Worm (Caenorhabditis elegans) whole organism, early embryonic: Measurements from ENCODE around the gene F31F7.1.
A peak's percentile ranks its signal among the peaks of the same experiment; 100 is the strongest.

Source experiments
- B0310.2 ChIP-seq: sonication (generic microtip); optimal IDR thresholded peaks from 2 replicates; lab custom pipeline; 2016; ENCODE audit warnings: mild to moderate bottlenecking, missing genetic modification characterization, missing compliant biosample characterization
- F13C5.2 ChIP-seq: sonication (generic microtip); optimal IDR thresholded peaks from 2 replicates; lab custom pipeline; 2017; ENCODE audit warnings: mild to moderate bottlenecking, missing genetic modification characterization, inconsistent platforms, missing compliant biosample characterization
- aly-1 ChIP-seq: sonication (generic microtip); optimal IDR thresholded peaks from 2 replicates; lab custom pipeline; 2016; ENCODE audit warnings: missing genetic modification characterization, missing compliant biosample characterization
- ama-1 ChIP-seq: fragments of 150-350 bp; optimal IDR thresholded peaks from 2 replicates; lab custom pipeline; 2014
- ceh-13 ChIP-seq: fragments of 200-800 bp; sonication (Bioruptor generic); optimal IDR thresholded peaks from 2 replicates; lab custom pipeline; 2018; ENCODE audit warnings: mild to moderate bottlenecking, missing genetic modification characterization, missing compliant biosample characterization
- ceh-36 ChIP-seq: sonication (generic microtip); optimal IDR thresholded peaks from 2 replicates; lab custom pipeline; 2016; ENCODE audit warnings: missing genetic modification characterization, inconsistent platforms, missing compliant biosample characterization
- ets-7 ChIP-seq: sonication (generic microtip); optimal IDR thresholded peaks from 2 replicates; lab custom pipeline; 2016; ENCODE audit warnings: missing genotype, missing genetic modification characterization, missing compliant biosample characterization
- flt-1 ChIP-seq: fragments of 200-800 bp; sonication (Bioruptor generic); IDR thresholded peaks from 2 replicates; pipeline ENCODE4 v1.3.6; 2022; ENCODE audit warnings: missing genetic modification characterization, missing compliant biosample characterization
- hmbx-1 ChIP-seq: sonication (generic microtip); optimal IDR thresholded peaks from 2 replicates; lab custom pipeline; 2016; ENCODE audit warnings: mild to moderate bottlenecking, missing genetic modification characterization, missing compliant biosample characterization
- hmg-4 ChIP-seq: fragments of 200-800 bp; sonication (Bioruptor generic); optimal IDR thresholded peaks from 2 replicates; lab custom pipeline; 2018; ENCODE audit warnings: mild to moderate bottlenecking, missing genetic modification characterization, missing compliant biosample characterization
- hnd-1 ChIP-seq: sonication (generic microtip); optimal IDR thresholded peaks from 2 replicates; lab custom pipeline; 2016; ENCODE audit warnings: missing genetic modification characterization, missing compliant biosample characterization
- pes-1 ChIP-seq: fragments of 200-800 bp; sonication (Bioruptor generic); IDR thresholded peaks from 2 replicates; pipeline ENCODE4 v1.3.6; 2022; ENCODE audit warnings: missing genetic modification reagents, missing genetic modification characterization, missing compliant biosample characterization
- scrt-1 ChIP-seq: fragments of 200-800 bp; sonication (Bioruptor generic); IDR thresholded peaks from 2 replicates; pipeline ENCODE4 v1.3.6; 2022; ENCODE audit warnings: missing genetic modification characterization, missing compliant biosample characterization
- sea-1 ChIP-seq: fragments of 200-800 bp; sonication (Bioruptor generic); conservative IDR thresholded peaks from 2 replicates; pipeline ENCODE4 v1.3.6; 2022; ENCODE audit warnings: missing genetic modification characterization, missing compliant biosample characterization
- tbx-11 ChIP-seq: fragments of 200-800 bp; sonication (Bioruptor generic); IDR thresholded peaks from 2 replicates; pipeline ENCODE4 v1.3.6; 2022; ENCODE audit warnings: missing genetic modification characterization, missing compliant biosample characterization
- tbx-37 ChIP-seq: fragments of 200-800 bp; sonication (Bioruptor generic); conservative IDR thresholded peaks from 2 replicates; pipeline ENCODE4 v1.3.6; 2022; ENCODE audit warnings: missing genetic modification reagents, missing genetic modification characterization, missing compliant biosample characterization
- tra-4 ChIP-seq: sonication (generic microtip); optimal IDR thresholded peaks from 2 replicates; lab custom pipeline; 2017; ENCODE audit warnings: missing genetic modification characterization, missing compliant biosample characterization

F31F7.1 gene

ce11 chrV:6280067-6280466 is 3.8 kb downstream of the F31F7.1 start:
- TF ChIP-seq B0310.2 (tag; lab: Kevin White, UChicago) (no peak), hmbx-1 (tag; lab: Kevin White, UChicago) (no peak), scrt-1 (GFP tag; lab: Robert Waterston, UW) (no peak), F13C5.2 (no peak), sea-1 (GFP tag; lab: Robert Waterston, UW) (no peak), tra-4 (tag; lab: Kevin White, UChicago) (no peak), flt-1 (GFP tag; lab: Robert Waterston, UW) (no peak), tbx-11 (GFP tag; lab: Robert Waterston, UW) (no peak), pes-1 (GFP tag; lab: Robert Waterston, UW) (no peak)

ce11 chrV:6281175-6281574 is 4.9 kb downstream of the F31F7.1 start, which contains the start of the genes K12B6.4 and spe-49:
Gene K12B6.4 (minus strand): TSS chrV:6281275.
Gene spe-49 (plus strand): TSS chrV:6281359.
- TF ChIP-seq ceh-13 (GFP tag; lab: Kevin White, UChicago) (no peak), tra-4 (tag; lab: Kevin White, UChicago) (no peak), ama-1 (lab: Kevin White, UChicago) (no peak), ets-7 (no peak), B0310.2 (tag; lab: Kevin White, UChicago) (no peak), hmg-4 (GFP tag; lab: Kevin White, UChicago) (no peak)

- no peak for TF ChIP-seq pes-1 (GFP tag; lab: Robert Waterston, UW)
- TF ChIP-seq sea-1 (GFP tag; lab: Robert Waterston, UW), result no peak
- TF ChIP-seq tra-4 (tag; lab: Kevin White, UChicago), result no peak
- no peak for TF ChIP-seq hnd-1 (tag; lab: Kevin White, UChicago)
These were observed 10.1 kb downstream of the F31F7.1 start, which contains the start of gene srn-1 for ce11 chrV:6286343-6286742. Gene srn-1 (minus strand): TSS chrV:6286443.

ce11 chrV:6288607-6289006 is 12.4 kb downstream of the F31F7.1 start, which contains the start of gene K12B6.11:
Gene K12B6.11 (plus strand): TSS chrV:6288907.
- TF ChIP-seq sea-1 (GFP tag; lab: Robert Waterston, UW) (no peak), B0310.2 (tag; lab: Kevin White, UChicago) (no peak), pes-1 (GFP tag; lab: Robert Waterston, UW) (no peak), ceh-36 (tag; lab: Kevin White, UChicago) (no peak), tbx-37 (GFP tag; lab: Robert Waterston, UW) (no peak), F13C5.2 (no peak), scrt-1 (GFP tag; lab: Robert Waterston, UW) (no peak), hmg-4 (GFP tag; lab: Kevin White, UChicago) (no peak), hmbx-1 (tag; lab: Kevin White, UChicago) (no peak), aly-1 (no peak), flt-1 (GFP tag; lab: Robert Waterston, UW) (no peak), tra-4 (tag; lab: Kevin White, UChicago) (no peak), ets-7 (no peak), tbx-11 (GFP tag; lab: Robert Waterston, UW) (no peak)

ce11 chrV:6291301-6291700 is 15.1 kb downstream of the F31F7.1 start:
- no peak for TF ChIP-seq tra-4 (tag; lab: Kevin White, UChicago)
- TF ChIP-seq hnd-1 (tag; lab: Kevin White, UChicago), result no peak
- no peak for TF ChIP-seq flt-1 (GFP tag; lab: Robert Waterston, UW)
- TF ChIP-seq ceh-13 (GFP tag; lab: Kevin White, UChicago), result no peak
- no peak for TF ChIP-seq tbx-37 (GFP tag; lab: Robert Waterston, UW)
- TF ChIP-seq hmg-4 (GFP tag; lab: Kevin White, UChicago), result no peak
- no peak for TF ChIP-seq ama-1 (lab: Kevin White, UChicago)
- TF ChIP-seq ets-7, result no peak
- no peak for TF ChIP-seq hmbx-1 (tag; lab: Kevin White, UChicago)
- TF ChIP-seq ceh-36 (tag; lab: Kevin White, UChicago), result no peak
- TF ChIP-seq sea-1 (GFP tag; lab: Robert Waterston, UW), result no peak
- no peak for TF ChIP-seq pes-1 (GFP tag; lab: Robert Waterston, UW)
- TF ChIP-seq scrt-1 (GFP tag; lab: Robert Waterston, UW), result no peak
- no peak for TF ChIP-seq B0310.2 (tag; lab: Kevin White, UChicago)
- no peak for TF ChIP-seq tbx-11 (GFP tag; lab: Robert Waterston, UW)
- TF ChIP-seq F13C5.2, result no peak
- no peak for TF ChIP-seq aly-1

- TF ChIP-seq B0310.2 (tag; lab: Kevin White, UChicago) (no peak), tbx-11 (GFP tag; lab: Robert Waterston, UW) (no peak)
These were observed 16.2 kb downstream of the F31F7.1 start, which contains the start of gene K12B6.9 for ce11 chrV:6292401-6292800. Gene K12B6.9 (minus strand): TSS chrV:6292666.

- TF ChIP-seq pes-1 (GFP tag; lab: Robert Waterston, UW), result peak; percentile 59; the same call in 1 of the 2 replicates
These were observed 20.3 kb downstream of the F31F7.1 start for ce11 chrV:6296536-6296935.

ce11 chrV:6301046-6301445 is 24.8 kb downstream of the F31F7.1 start:
- TF ChIP-seq tbx-37 (GFP tag; lab: Robert Waterston, UW) (no peak), tra-4 (tag; lab: Kevin White, UChicago) (no peak), hmbx-1 (tag; lab: Kevin White, UChicago) (no peak), F13C5.2 (no peak), sea-1 (GFP tag; lab: Robert Waterston, UW) (no peak), hmg-4 (GFP tag; lab: Kevin White, UChicago) (no peak), flt-1 (GFP tag; lab: Robert Waterston, UW) (no peak), B0310.2 (tag; lab: Kevin White, UChicago) (no peak), aly-1 (no peak), ama-1 (lab: Kevin White, UChicago) (no peak), hnd-1 (tag; lab: Kevin White, UChicago) (no peak), tbx-11 (GFP tag; lab: Robert Waterston, UW) (no peak), ceh-13 (GFP tag; lab: Kevin White, UChicago) (no peak), scrt-1 (GFP tag; lab: Robert Waterston, UW) (no peak), ets-7 (no peak), pes-1 (GFP tag; lab: Robert Waterston, UW) (no peak), ceh-36 (tag; lab: Kevin White, UChicago) (no peak)
